Worm (Caenorhabditis elegans) whole organism, L3 larva: ENCODE data around the gene F35A5.5.

Experiments
- aly-2 ChIP-seq: fragments of 150-350 bp; optimal IDR thresholded peaks from 2 replicates; lab custom pipeline; 2014; ENCODE audit warnings: missing biosample characterization, missing genetic modification characterization
- ceh-16 ChIP-seq: sonication (generic microtip); optimal IDR thresholded peaks from 2 replicates; lab custom pipeline; 2017; ENCODE audit warnings: missing biosample characterization, missing genetic modification characterization
- ceh-9 ChIP-seq: sonication (generic microtip); optimal IDR thresholded peaks from 2 replicates; lab custom pipeline; 2018; ENCODE audit warnings: missing biosample characterization, missing genetic modification characterization
- daf-12 ChIP-seq: fragments of 150-350 bp; optimal IDR thresholded peaks from 2 replicates; lab custom pipeline; 2014; ENCODE audit warnings: missing biosample characterization, missing genetic modification reagents, missing genetic modification characterization
- egl-5 ChIP-seq: fragments of 150-350 bp; optimal IDR thresholded peaks from 2 replicates; lab custom pipeline; 2017; ENCODE audit warnings: missing biosample characterization, missing genetic modification reagents, missing genetic modification characterization, inconsistent platforms
- fkh-2 ChIP-seq: fragments of 150-350 bp; optimal IDR thresholded peaks from 2 replicates; lab custom pipeline; 2014; ENCODE audit warnings: missing biosample characterization, missing genetic modification reagents, missing genetic modification characterization
- hmg-11 ChIP-seq: sonication (generic microtip); optimal IDR thresholded peaks from 2 replicates; lab custom pipeline; 2016; ENCODE audit warnings: missing genetic modification characterization, missing compliant biosample characterization
- jun-1 ChIP-seq: fragments of 150-350 bp; optimal IDR thresholded peaks from 2 replicates; lab custom pipeline; 2014; ENCODE audit warnings: missing biosample characterization, missing genetic modification reagents, missing genetic modification characterization
- lsy-12 ChIP-seq: sonication (generic microtip); optimal IDR thresholded peaks from 2 replicates; lab custom pipeline; 2016; ENCODE audit warnings: mild to moderate bottlenecking, missing genetic modification characterization, missing compliant biosample characterization
- mml-1 ChIP-seq: fragments of 150-350 bp; sonication (generic microtip); optimal IDR thresholded peaks from 3 replicates; lab custom pipeline; 2014; ENCODE audit warnings: missing biosample characterization, missing genetic modification characterization
- nfya-1 ChIP-seq: sonication (generic microtip); optimal IDR thresholded peaks from 2 replicates; lab custom pipeline; 2017; ENCODE audit warnings: missing genetic modification characterization, mild to moderate bottlenecking, missing compliant biosample characterization, antibody characterized with exemption, moderate library complexity; ENCODE audit not compliant: insufficient read depth
- nhr-11 ChIP-seq: fragments of 150-350 bp; optimal IDR thresholded peaks from 2 replicates; lab custom pipeline; 2014; ENCODE audit warnings: missing biosample characterization, missing genetic modification characterization
- nhr-25 ChIP-seq: sonication (generic microtip); optimal IDR thresholded peaks from 2 replicates; lab custom pipeline; 2017; ENCODE audit warnings: missing biosample characterization, missing genetic modification characterization
- nhr-28 ChIP-seq: fragments of 150-350 bp; optimal IDR thresholded peaks from 2 replicates; lab custom pipeline; 2014; ENCODE audit warnings: missing biosample characterization, missing genetic modification characterization
- nhr-67 ChIP-seq: fragments of 150-350 bp; optimal IDR thresholded peaks from 2 replicates; lab custom pipeline; 2014; ENCODE audit warnings: missing biosample characterization, missing genetic modification characterization
- nhr-76 ChIP-seq: fragments of 150-350 bp; sonication (generic microtip); optimal IDR thresholded peaks from 5 replicates; lab custom pipeline; 2014; ENCODE audit warnings: missing biosample characterization, missing genetic modification characterization
- pha-4 ChIP-seq: fragments of 150-350 bp; optimal IDR thresholded peaks from 2 replicates; lab custom pipeline; 2014; ENCODE audit warnings: missing biosample characterization, missing genetic modification reagents, missing genetic modification characterization
- snpc-4 ChIP-seq: fragments of 150-350 bp; optimal IDR thresholded peaks from 2 replicates; lab custom pipeline; 2014; ENCODE audit warnings: missing biosample characterization, missing genetic modification characterization
- tbx-2 ChIP-seq: sonication (generic microtip); optimal IDR thresholded peaks from 2 replicates; lab custom pipeline; 2016; ENCODE audit warnings: mild to moderate bottlenecking, missing genetic modification characterization, missing compliant biosample characterization
- unc-39 ChIP-seq: sonication (generic microtip); optimal IDR thresholded peaks from 4 replicates; lab custom pipeline; 2017; ENCODE audit warnings: missing biosample characterization, missing genetic modification characterization
- unc-62 ChIP-seq: fragments of 150-350 bp; sonication (generic microtip); optimal IDR thresholded peaks from 4 replicates; lab custom pipeline; 2014; ENCODE audit warnings: missing biosample characterization, missing genetic modification reagents, missing genetic modification characterization
- ztf-11 ChIP-seq: fragments of 150-350 bp; optimal IDR thresholded peaks from 2 replicates; lab custom pipeline; 2014; ENCODE audit warnings: missing biosample characterization, missing genetic modification characterization
- ztf-4 ChIP-seq: fragments of 150-350 bp; optimal IDR thresholded peaks from 2 replicates; lab custom pipeline; 2014; ENCODE audit warnings: missing biosample characterization, missing genetic modification characterization

F35A5.5 gene

ce11 chrX:3752443-3752842 lies 43.1 kb downstream of the F35A5.5 start:
- no peak for TF ChIP-seq pha-4 (tag; lab: Kevin White, UChicago)
- no peak for TF ChIP-seq daf-12
- no peak for TF ChIP-seq egl-5 (tag; lab: Kevin White, UChicago)
- TF ChIP-seq unc-62 (GFP tag; lab: Kevin White, UChicago) = no peak
- TF ChIP-seq ceh-16 (tag; lab: Kevin White, UChicago) = no peak
- no peak for TF ChIP-seq ztf-11 (tag; lab: Kevin White, UChicago)
- no peak for TF ChIP-seq ztf-4 (tag; lab: Kevin White, UChicago)
- no peak for TF ChIP-seq nhr-28 (tag; lab: Kevin White, UChicago)
- TF ChIP-seq nhr-25 = no peak
- no peak for TF ChIP-seq nfya-1 (tag; lab: Kevin White, UChicago)
- no peak for TF ChIP-seq nhr-11
- TF ChIP-seq nhr-67 = no peak
- TF ChIP-seq aly-2 = no peak
- TF ChIP-seq jun-1 (tag; lab: Kevin White, UChicago) = no peak

DNA sequence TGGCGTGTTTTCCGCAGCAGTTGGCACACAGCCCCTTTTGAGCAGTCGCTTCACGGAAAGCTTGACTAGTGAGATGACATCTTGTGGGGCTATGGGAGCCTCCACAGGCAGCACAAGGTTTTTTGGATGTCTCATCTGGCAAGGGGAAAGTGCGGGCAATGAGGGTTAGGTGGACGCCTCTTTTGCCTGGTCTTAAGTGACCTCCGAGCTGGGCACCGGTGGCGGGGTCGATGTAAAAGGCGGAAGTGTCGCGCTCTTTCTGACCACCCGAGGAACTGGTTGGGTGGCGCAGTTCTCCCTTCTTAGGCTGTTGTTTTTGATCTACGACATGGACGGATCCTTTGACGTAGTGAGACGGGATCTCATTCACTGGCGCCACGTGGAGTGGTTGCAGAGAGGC lies 44.2 kb downstream of the F35A5.5 start:
- TF ChIP-seq nhr-76 (tag; lab: Kevin White, UChicago) (no peak), nfya-1 (tag; lab: Kevin White, UChicago) (no peak), snpc-4 (tag; lab: Kevin White, UChicago) (no peak), unc-39 (tag; lab: Kevin White, UChicago) (no peak), tbx-2 (tag; lab: Kevin White, UChicago) (no peak), lsy-12 (tag; lab: Kevin White, UChicago) (no peak), unc-62 (GFP tag; lab: Kevin White, UChicago) (no peak), ceh-9 (no peak), nhr-11 (no peak), mml-1 (tag; lab: Kevin White, UChicago) (no peak), fkh-2 (tag; lab: Kevin White, UChicago) (no peak), hmg-11 (tag; lab: Kevin White, UChicago) (no peak), ztf-4 (tag; lab: Kevin White, UChicago) (no peak)
- TF ChIP-seq, all 47 proteins: peak for 0
